Worm (Caenorhabditis elegans): ENCODE measurements around the gene col-41.

Gene col-41

ce11 chrX:15181454-15181853 is 5.2 kb upstream of the col-41 start, which contains the start of gene pkhm-2 (continued):
- TF ChIP-seq R02D3.7 (tag; optimal IDR thresholded peaks at IDR 0.05) (no peak), ztf-7 (tag; optimal IDR thresholded peaks at IDR 0.05) (peak; percentile 83), lin-15B (tag; optimal IDR thresholded peaks at IDR 0.05) (no peak), rbr-2 (tag; optimal IDR thresholded peaks at IDR 0.05) (peak; percentile 92), T20F7.1 (GFP tag; optimal IDR thresholded peaks at IDR 0.05) (no peak), Y48G9A.11 (GFP tag; IDR thresholded peaks at IDR 0.05) (no peak), ztf-11 (tag; optimal IDR thresholded peaks at IDR 0.05) (no peak), dmd-6 (GFP tag; IDR thresholded peaks at IDR 0.05) (peak; percentile 86), aha-1 (tag) (peak; percentile 99), F26F4.8 (GFP tag; conservative IDR thresholded peaks at IDR 0.05) (no peak), mdl-1 (tag; optimal IDR thresholded peaks at IDR 0.05) (peak; percentile 5 to 68), dmd-9 (GFP tag; IDR thresholded peaks at IDR 0.05) (peak; percentile 75), ZK546.5 (tag; optimal IDR thresholded peaks at IDR 0.05) (no peak), zag-1 (tag; optimal IDR thresholded peaks at IDR 0.05) (no peak), nhr-48 (tag; optimal IDR thresholded peaks at IDR 0.05) (peak; percentile 82), nhr-76 (tag; optimal IDR thresholded peaks at IDR 0.05) (no peak), daf-16 (GFP tag; optimal IDR thresholded peaks at IDR 0.05) (peak in 1 of 2 experiments; percentile 61), daf-16 (tag; optimal IDR thresholded peaks at IDR 0.05) (peak; percentile 86), ama-1 (optimal IDR thresholded peaks at IDR 0.05) (no peak), F44E2.7 (GFP tag; IDR thresholded peaks at IDR 0.05) (peak; percentile 66; the same call in 1 of the 2 replicates), dmd-8 (GFP tag; IDR thresholded peaks at IDR 0.05) (no peak), F37D6.2 (tag; optimal IDR thresholded peaks at IDR 0.05) (peak; percentile 84), lsy-2 (tag; optimal IDR thresholded peaks at IDR 0.05) (peak; percentile 66 to 88), ceh-32 (tag; optimal IDR thresholded peaks at IDR 0.05; ENCODE audit: poor library complexity) (peak; percentile 34), pqm-1 (tag; optimal IDR thresholded peaks at IDR 0.05) (peak; percentile 10), sdz-12 (GFP tag; optimal IDR thresholded peaks at IDR 0.05) (no peak), set-16 (GFP tag; IDR thresholded peaks at IDR 0.05) (peak; percentile 51; the same call in 1 of the 2 replicates), nhr-237 (tag; optimal IDR thresholded peaks at IDR 0.05) (no peak), ceh-82 (tag; optimal IDR thresholded peaks at IDR 0.05) (no peak), hlh-11 (tag; optimal IDR thresholded peaks at IDR 0.05) (peak; percentile 96), fos-1 (tag; optimal IDR thresholded peaks at IDR 0.05) (no peak), dpl-1 (GFP tag; optimal IDR thresholded peaks at IDR 0.05) (peak; percentile 86), snpc-4 (tag; optimal IDR thresholded peaks at IDR 0.05) (peak; percentile 44), vab-7 (GFP tag; IDR thresholded peaks at IDR 0.05) (peak; percentile 45; the same call in 1 of the 2 replicates), ceh-20 (GFP tag; IDR thresholded peaks at IDR 0.05) (peak; percentile 84), hlh-30 (tag; optimal IDR thresholded peaks at IDR 0.05; ENCODE audit: insufficient read depth) (peak; percentile 91), ctbp-1 (GFP tag; IDR thresholded peaks at IDR 0.05) (peak; percentile 78), nhr-102 (tag; optimal IDR thresholded peaks at IDR 0.05) (peak; percentile 95), aly-2 (tag; optimal IDR thresholded peaks at IDR 0.05) (no peak), hif-1 (tag; optimal IDR thresholded peaks at IDR 0.05) (peak in 1 of 2 experiments; percentile 73), zfp-3 (GFP tag; conservative IDR thresholded peaks at IDR 0.05) (peak; percentile 48; the same call in 1 of the 2 replicates), gei-8 (GFP tag; optimal IDR thresholded peaks at IDR 0.05) (peak; percentile 26), Y5F2A.4 (GFP tag; optimal IDR thresholded peaks at IDR 0.05) (peak; percentile 12), mdt-29 (GFP tag; IDR thresholded peaks at IDR 0.05) (peak; percentile 63), daf-19 (GFP tag; conservative IDR thresholded peaks at IDR 0.05) (no peak), mxl-2 (GFP tag; conservative IDR thresholded peaks at IDR 0.05) (no peak), fkh-10 (GFP tag; optimal IDR thresholded peaks at IDR 0.05) (peak; percentile 11), nhr-77 (tag; optimal IDR thresholded peaks at IDR 0.05) (peak; percentile 67), tra-1 (GFP tag; IDR thresholded peaks at IDR 0.05) (0 out of 2 replicates have a peak, but pooled peaks have one; percentile 24), nhr-11 (tag; optimal IDR thresholded peaks at IDR 0.05) (peak; percentile 85), lin-39 (tag; optimal IDR thresholded peaks at IDR 0.05) (no peak), ces-1 (GFP tag; optimal IDR thresholded peaks at IDR 0.05) (no peak)
